Worm (Caenorhabditis elegans) whole organism, young adult: ENCODE data around the gene F27D9.13.

Experiments
- sea-2 ChIP-seq: fragments of 200-800 bp; sonication (Bioruptor generic); IDR thresholded peaks from 2 replicates; pipeline ENCODE4 v1.3.6; 2022; ENCODE audit warnings: missing genetic modification characterization, missing compliant biosample characterization
- snpc-3.4 ChIP-seq: sonication (generic microtip); optimal IDR thresholded peaks from 2 replicates; lab custom pipeline; 2017; ENCODE audit warnings: missing genetic modification characterization, mild to moderate bottlenecking, missing compliant biosample characterization, antibody characterized with exemption, moderate library complexity, missing genotype, missing genetic modification reagents

- TF ChIP-seq snpc-3.4 (tag; lab: Kevin White, UChicago) = no peak
- no peak for TF ChIP-seq sea-2
These were observed 2.8 kb downstream of the F27D9.13 start for ce11 chrX:7664419-7664818.
